Worm (Caenorhabditis elegans) whole organism, young adult: ENCODE data around the gene C04A2.15.
A peak's percentile ranks its signal among the peaks of the same experiment; 100 is the strongest.

Experiments
- C06A6.2 ChIP-seq: fragments of 200-800 bp; sonication (Bioruptor generic); conservative IDR thresholded peaks from 2 replicates; pipeline ENCODE4 v1.3.6; 2022; ENCODE audit warnings: missing genetic modification characterization, missing compliant biosample characterization
- F10E7.11 ChIP-seq: sonication (generic microtip); optimal IDR thresholded peaks from 2 replicates; lab custom pipeline; 2017; ENCODE audit warnings: mild to moderate bottlenecking, missing genetic modification characterization, moderate library complexity, missing compliant biosample characterization
- F39B2.1 ChIP-seq: fragments of 200-800 bp; sonication (Bioruptor generic); IDR thresholded peaks from 2 replicates; pipeline ENCODE4 v1.3.6; 2022; ENCODE audit warnings: missing genetic modification reagents, missing genetic modification characterization, missing compliant biosample characterization
- F57C9.4 ChIP-seq: sonication (generic microtip); optimal IDR thresholded peaks from 2 replicates; lab custom pipeline; 2017; ENCODE audit warnings: mild to moderate bottlenecking, missing genetic modification characterization, missing compliant biosample characterization
- K11D2.4 ChIP-seq: fragments of 200-800 bp; sonication (Bioruptor generic); IDR thresholded peaks from 2 replicates; pipeline ENCODE4 v1.3.6; 2022; ENCODE audit warnings: missing genetic modification reagents, missing genetic modification characterization, missing compliant biosample characterization
- K12H6.12 ChIP-seq: fragments of 200-800 bp; sonication (Bioruptor generic); optimal IDR thresholded peaks from 2 replicates; lab custom pipeline; 2018; ENCODE audit warnings: mild to moderate bottlenecking, missing genetic modification characterization, missing compliant biosample characterization
- Y53F4B.3 ChIP-seq: fragments of 200-800 bp; sonication (Bioruptor generic); IDR thresholded peaks from 2 replicates; pipeline ENCODE4 v1.3.6; 2022; ENCODE audit warnings: missing genetic modification reagents, missing genetic modification characterization, missing compliant biosample characterization
- Y56A3A.18 ChIP-seq: fragments of 200-800 bp; sonication (Bioruptor generic); IDR thresholded peaks from 2 replicates; pipeline ENCODE4 v1.3.6; 2022; ENCODE audit warnings: missing genetic modification reagents, missing genetic modification characterization, missing compliant biosample characterization
- Y67H2A.10 ChIP-seq: fragments of 200-800 bp; sonication (Bioruptor generic); conservative IDR thresholded peaks from 2 replicates; pipeline ENCODE4 v1.3.6; 2022; ENCODE audit warnings: missing genetic modification reagents, missing genetic modification characterization, missing compliant biosample characterization
- aptf-3 ChIP-seq: fragments of 200-800 bp; sonication (Bioruptor generic); IDR thresholded peaks from 2 replicates; pipeline ENCODE4 v1.3.6; 2022; ENCODE audit warnings: missing genetic modification characterization, missing compliant biosample characterization
- atf-7 ChIP-seq: sonication (generic microtip); optimal IDR thresholded peaks from 2 replicates; lab custom pipeline; 2017; ENCODE audit warnings: mild to moderate bottlenecking, missing genetic modification characterization, missing compliant biosample characterization
- attf-5 ChIP-seq: fragments of 200-800 bp; sonication (Bioruptor generic); optimal IDR thresholded peaks from 2 replicates; lab custom pipeline; 2018; ENCODE audit warnings: mild to moderate bottlenecking, missing genetic modification characterization, missing compliant biosample characterization
- cebp-1 ChIP-seq, 2 experiments: fragments of 200-800 bp in 1 of 2; sonication (Bioruptor generic) in 1 of 2; sonication (generic microtip) in 1 of 2; IDR thresholded peaks in 1 of 2; optimal IDR thresholded peaks in 1 of 2; 2 replicates each; pipeline versions ENCODE4 v1.3.6 to Lab custom; 2017 to 2022; ENCODE audit warnings: missing compliant biosample characterization in 2 of 2, missing genetic modification characterization in 2 of 2, mild to moderate bottlenecking in 1 of 2, missing genetic modification reagents in 1 of 2, moderate library complexity in 1 of 2
- ceh-58 ChIP-seq: fragments of 200-800 bp; sonication (Bioruptor generic); IDR thresholded peaks from 2 replicates; pipeline ENCODE4 v1.3.6; 2022; ENCODE audit warnings: missing genetic modification characterization, missing compliant biosample characterization
- ceh-79 ChIP-seq: sonication (generic microtip); optimal IDR thresholded peaks from 2 replicates; lab custom pipeline; 2017; ENCODE audit warnings: mild to moderate bottlenecking, missing genetic modification characterization, missing compliant biosample characterization
- ceh-91 ChIP-seq: fragments of 200-800 bp; sonication (Bioruptor generic); IDR thresholded peaks from 2 replicates; pipeline ENCODE4 v1.3.6; 2022; ENCODE audit warnings: missing genetic modification reagents, missing genetic modification characterization, missing compliant biosample characterization
- chd-7 ChIP-seq: sonication (generic microtip); optimal IDR thresholded peaks from 2 replicates; lab custom pipeline; 2016; ENCODE audit warnings: mild to moderate bottlenecking, missing genetic modification characterization, moderate library complexity, missing compliant biosample characterization
- die-1 ChIP-seq: sonication (generic microtip); optimal IDR thresholded peaks from 2 replicates; lab custom pipeline; 2016; ENCODE audit warnings: missing genotype, mild to moderate bottlenecking, missing genetic modification characterization, missing compliant biosample characterization
- dox-1 ChIP-seq: fragments of 200-800 bp; sonication (Bioruptor generic); IDR thresholded peaks from 2 replicates; pipeline ENCODE4 v1.3.6; 2022; ENCODE audit warnings: missing genetic modification reagents, missing genetic modification characterization, missing compliant biosample characterization
- efl-1 ChIP-seq: fragments of 150-350 bp; optimal IDR thresholded peaks from 2 replicates; lab custom pipeline; 2014; ENCODE audit warnings: missing biosample characterization, missing genetic modification reagents, missing genetic modification characterization
- egl-18 ChIP-seq: fragments of 200-800 bp; sonication (Bioruptor generic); IDR thresholded peaks from 2 replicates; pipeline ENCODE4 v1.3.6; 2022; ENCODE audit warnings: missing genetic modification reagents, missing genetic modification characterization, missing compliant biosample characterization
- him-1 ChIP-seq: sonication (generic microtip); optimal IDR thresholded peaks from 2 replicates; lab custom pipeline; 2016; ENCODE audit warnings: missing genotype, missing genetic modification reagents, missing genetic modification characterization, missing compliant biosample characterization
- hlh-12 ChIP-seq: sonication (generic microtip); optimal IDR thresholded peaks from 2 replicates; lab custom pipeline; 2016; ENCODE audit warnings: missing genetic modification characterization, missing compliant biosample characterization
- hmg-1.2 ChIP-seq: fragments of 200-800 bp; sonication (Bioruptor generic); IDR thresholded peaks from 2 replicates; pipeline ENCODE4 v1.3.6; 2022; ENCODE audit warnings: missing genetic modification reagents, missing genetic modification characterization, missing compliant biosample characterization
- hmg-20 ChIP-seq: fragments of 200-800 bp; sonication (Bioruptor generic); IDR thresholded peaks from 2 replicates; pipeline ENCODE4 v1.3.6; 2022; ENCODE audit warnings: missing genetic modification reagents, missing genetic modification characterization, missing compliant biosample characterization
- lag-1 ChIP-seq: fragments of 200-800 bp; sonication (Bioruptor generic); IDR thresholded peaks from 2 replicates; pipeline ENCODE4 v1.3.6; 2022; ENCODE audit warnings: missing genetic modification reagents, missing genetic modification characterization, missing compliant biosample characterization
- let-607 ChIP-seq, 2 experiments: fragments of 200-800 bp in 1 of 2; sonication (Bioruptor generic) in 1 of 2; sonication (generic microtip) in 1 of 2; optimal IDR thresholded peaks; 2 replicates each; lab custom pipeline; 2016 to 2018; ENCODE audit warnings: mild to moderate bottlenecking in 2 of 2, missing compliant biosample characterization in 2 of 2, missing genetic modification characterization in 2 of 2, moderate library complexity in 2 of 2, missing genotype in 1 of 2
- lin-40 ChIP-seq: sonication (generic microtip); optimal IDR thresholded peaks from 2 replicates; lab custom pipeline; 2016; ENCODE audit warnings: missing genetic modification characterization, mild to moderate bottlenecking, missing compliant biosample characterization, missing genotype, missing genetic modification reagents
- madf-8 ChIP-seq: fragments of 200-800 bp; sonication (Bioruptor generic); conservative IDR thresholded peaks from 2 replicates; pipeline ENCODE4 v1.3.6; 2022; ENCODE audit warnings: missing genetic modification reagents, missing genetic modification characterization, missing compliant biosample characterization
- nfyb-1 ChIP-seq: fragments of 200-800 bp; sonication (Bioruptor generic); IDR thresholded peaks from 2 replicates; pipeline ENCODE4 v1.3.6; 2022; ENCODE audit warnings: missing genetic modification reagents, missing genetic modification characterization, missing compliant biosample characterization
- nhr-80 ChIP-seq: sonication (generic microtip); optimal IDR thresholded peaks from 2 replicates; lab custom pipeline; 2016; ENCODE audit warnings: missing genetic modification characterization, missing compliant biosample characterization
- pha-4 ChIP-seq: fragments of 150-350 bp; sonication (generic microtip); optimal IDR thresholded peaks from 2 replicates; lab custom pipeline; 2014; ENCODE audit warnings: missing biosample characterization, missing genetic modification reagents, missing genetic modification characterization
- repo-1 ChIP-seq: sonication (generic microtip); optimal IDR thresholded peaks from 2 replicates; lab custom pipeline; 2017; ENCODE audit warnings: mild to moderate bottlenecking, missing genetic modification characterization, missing compliant biosample characterization
- sea-2 ChIP-seq: fragments of 200-800 bp; sonication (Bioruptor generic); IDR thresholded peaks from 2 replicates; pipeline ENCODE4 v1.3.6; 2022; ENCODE audit warnings: missing genetic modification characterization, missing compliant biosample characterization
- snpc-4 ChIP-seq, 5 experiments: fragments of 150-350 bp in 1 of 5; sonication (generic microtip) in 4 of 5; optimal IDR thresholded peaks; 2 replicates each; lab custom pipeline; 2014 to 2018; ENCODE audit warnings: missing genetic modification characterization in 5 of 5, missing biosample characterization in 3 of 5, antibody characterized with exemption in 2 of 5, mild to moderate bottlenecking in 2 of 5, missing compliant biosample characterization in 2 of 5, missing genotype in 2 of 5, moderate library complexity in 2 of 5, missing genetic modification reagents in 1 of 5
- somi-1 ChIP-seq: fragments of 200-800 bp; sonication (Bioruptor generic); optimal IDR thresholded peaks from 2 replicates; lab custom pipeline; 2018; ENCODE audit warnings: mild to moderate bottlenecking, missing genetic modification characterization, missing compliant biosample characterization
- sptf-2 ChIP-seq: fragments of 200-800 bp; sonication (Bioruptor generic); optimal IDR thresholded peaks from 2 replicates; lab custom pipeline; 2018; ENCODE audit warnings: mild to moderate bottlenecking, missing genetic modification characterization, missing compliant biosample characterization
- ztf-26 ChIP-seq: sonication (generic microtip); optimal IDR thresholded peaks from 2 replicates; lab custom pipeline; 2017; ENCODE audit warnings: missing genetic modification characterization, missing compliant biosample characterization
- ztf-28 ChIP-seq: fragments of 200-800 bp; sonication (Bioruptor generic); IDR thresholded peaks from 2 replicates; pipeline ENCODE4 v1.3.6; 2022; ENCODE audit warnings: missing genetic modification reagents, missing genetic modification characterization, missing compliant biosample characterization
- ztf-6 ChIP-seq: fragments of 200-800 bp; sonication (Bioruptor generic); IDR thresholded peaks from 2 replicates; pipeline ENCODE4 v1.3.6; 2022; ENCODE audit warnings: missing genetic modification reagents, missing genetic modification characterization, missing compliant biosample characterization

Gene C04A2.15

DNA sequence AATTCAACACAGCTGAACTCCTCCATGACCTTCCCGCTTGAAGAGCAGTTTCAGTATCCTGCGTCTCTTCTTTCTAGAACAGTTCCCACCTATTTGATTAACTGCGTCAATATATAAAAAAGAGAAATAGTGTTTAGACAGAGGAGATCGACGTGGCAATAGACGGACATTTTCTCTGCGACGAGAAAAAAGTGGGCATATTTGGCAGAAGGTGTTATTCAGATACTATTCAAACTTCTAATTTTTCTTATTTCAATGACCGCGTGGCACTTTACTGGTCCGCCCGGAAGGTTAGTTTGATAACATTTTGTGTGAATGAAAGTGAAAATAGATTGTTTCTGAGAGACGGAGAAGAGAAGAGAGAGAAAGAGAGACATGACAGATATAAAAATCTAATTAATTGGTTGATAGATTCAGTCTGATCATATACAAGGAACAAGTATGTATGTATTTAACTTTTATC is 4.1 kb upstream of the C04A2.15 start, which contains the start of gene tbc-6 (continued):
- TF ChIP-seq hmg-1.2: peak; percentile 31; the same call in 1 of the 2 replicates
- no peak for TF ChIP-seq K11D2.4 (GFP tag; lab: Robert Waterston, UW)
- peak; percentile 20 for TF ChIP-seq somi-1
- no peak for TF ChIP-seq ceh-79 (tag; lab: Kevin White, UChicago)
- no peak for TF ChIP-seq egl-18
- TF ChIP-seq him-1: peak; percentile 30

- TF ChIP-seq cebp-1 (GFP tag; IDR thresholded peaks at IDR 0.05; lab: Robert Waterston, UW) (no peak), cebp-1 (tag; optimal IDR thresholded peaks at IDR 0.05; lab: Kevin White, UChicago) (peak; percentile 16), egl-18 (no peak), nfyb-1 (GFP tag; lab: Robert Waterston, UW) (no peak), hlh-12 (tag; lab: Kevin White, UChicago) (no peak), lin-40 (tag; lab: Kevin White, UChicago) (peak; percentile 27), let-607 (tag; optimal IDR thresholded peaks at IDR 0.05; lab: Kevin White, UChicago) (no peak), somi-1 (peak; percentile 70), dox-1 (GFP tag; lab: Robert Waterston, UW) (no peak), ztf-26 (tag; lab: Kevin White, UChicago) (peak; percentile 33), hmg-20 (no peak), K12H6.12 (no peak), repo-1 (tag; lab: Kevin White, UChicago) (no peak), sptf-2 (GFP tag; lab: Kevin White, UChicago) (no peak), Y67H2A.10 (GFP tag; lab: Robert Waterston, UW) (no peak), snpc-4 (GFP tag; optimal IDR thresholded peaks at IDR 0.05; lab: Kevin White, UChicago) (no peak), snpc-4 (tag; optimal IDR thresholded peaks at IDR 0.05; lab: Kevin White, UChicago) (no peak), efl-1 (no peak), nhr-80 (tag; lab: Kevin White, UChicago) (no peak), chd-7 (tag; lab: Kevin White, UChicago) (peak; percentile 44), ceh-58 (GFP tag; lab: Robert Waterston, UW) (no peak), Y56A3A.18 (GFP tag; lab: Robert Waterston, UW) (no peak), F39B2.1 (GFP tag; lab: Robert Waterston, UW) (no peak), pha-4 (no peak), Y53F4B.3 (no peak), sea-2 (no peak), lag-1 (GFP tag; lab: Robert Waterston, UW) (no peak), attf-5 (no peak), F57C9.4 (tag; lab: Kevin White, UChicago) (no peak), die-1 (tag; lab: Kevin White, UChicago) (peak; percentile 36), F10E7.11 (tag; lab: Kevin White, UChicago) (no peak), ceh-91 (GFP tag; lab: Robert Waterston, UW) (no peak), aptf-3 (GFP tag; lab: Robert Waterston, UW) (no peak), ztf-28 (GFP tag; lab: Robert Waterston, UW) (no peak), atf-7 (tag; lab: Kevin White, UChicago) (no peak), C06A6.2 (GFP tag; lab: Robert Waterston, UW) (peak; percentile 47), ztf-6 (GFP tag; lab: Robert Waterston, UW) (peak; percentile 57; the same call in 1 of the 2 replicates), K11D2.4 (GFP tag; lab: Robert Waterston, UW) (peak; percentile 54; the same call in 1 of the 2 replicates), madf-8 (no peak)
These were observed 2.7 kb upstream of the C04A2.15 start for ce11 chrII:6849308-6849707.
